Worm (Caenorhabditis elegans): ENCODE data around the gene sas-6.

sas-6 gene

ce11 chrIV:13745409-13745808 lies 43.1 kb downstream of the sas-6 start, which contains the start of gene C47A4.5:
Gene C47A4.5 (plus strand): TSS chrIV:13745709.
- TF ChIP-seq pha-4 (tag; optimal IDR thresholded peaks at IDR 0.05): no peak
- TF ChIP-seq ces-1 (GFP tag; optimal IDR thresholded peaks at IDR 0.05): no peak
- TF ChIP-seq ceh-39 (tag; optimal IDR thresholded peaks at IDR 0.05): no peak
- TF ChIP-seq lsy-2 (tag; optimal IDR thresholded peaks at IDR 0.05): no peak
- TF ChIP-seq mls-2 (tag; optimal IDR thresholded peaks at IDR 0.05): no peak
- TF ChIP-seq ceh-43 (GFP tag; optimal IDR thresholded peaks at IDR 0.05): no peak
- TF ChIP-seq elt-3 (tag; optimal IDR thresholded peaks at IDR 0.05): no peak
- TF ChIP-seq nhr-76 (tag; optimal IDR thresholded peaks at IDR 0.05): no peak
- TF ChIP-seq ham-2 (GFP tag; optimal IDR thresholded peaks at IDR 0.05): no peak
- TF ChIP-seq blmp-1 (tag; optimal IDR thresholded peaks at IDR 0.05): no peak
- no peak for TF ChIP-seq unc-62 (GFP tag; optimal IDR thresholded peaks at IDR 0.05)
- no peak for TF ChIP-seq hlh-1 (tag; optimal IDR thresholded peaks at IDR 0.05)
- TF ChIP-seq bed-3 (GFP tag; optimal IDR thresholded peaks at IDR 0.05): no peak
- no peak for TF ChIP-seq cnd-1 (tag; optimal IDR thresholded peaks at IDR 0.05)
- TF ChIP-seq nhr-2 (tag; optimal IDR thresholded peaks at IDR 0.05): no peak
- TF ChIP-seq tbx-8 (GFP tag; optimal IDR thresholded peaks at IDR 0.05): no peak
- TF ChIP-seq unc-39 (tag; optimal IDR thresholded peaks at IDR 0.05): no peak

ce11 chrIV:13742244-13742643 lies 46.3 kb downstream of the sas-6 start, which contains the start of gene C47A4.3:
Gene C47A4.3 (minus strand): TSS chrIV:13742344.
- TF ChIP-seq zip-8 (tag; optimal IDR thresholded peaks at IDR 0.05) (no peak), unc-62 (GFP tag; optimal IDR thresholded peaks at IDR 0.05) (no peak), elt-1 (tag; optimal IDR thresholded peaks at IDR 0.05; ENCODE audit: borderline replicate concordance, insufficient read depth) (no peak), flh-1 (GFP tag; optimal IDR thresholded peaks at IDR 0.05) (no peak), mep-1 (tag; optimal IDR thresholded peaks at IDR 0.05) (no peak), cnd-1 (tag; optimal IDR thresholded peaks at IDR 0.05) (no peak), drap-1 (GFP tag; optimal IDR thresholded peaks at IDR 0.05) (no peak), sptf-1 (tag; optimal IDR thresholded peaks at IDR 0.05) (no peak), nhr-12 (tag; optimal IDR thresholded peaks at IDR 0.05) (no peak), ceh-83 (GFP tag; optimal IDR thresholded peaks at IDR 0.05) (no peak), unc-39 (tag; optimal IDR thresholded peaks at IDR 0.05) (no peak), lsy-2 (tag; optimal IDR thresholded peaks at IDR 0.05) (no peak), ceh-39 (tag; optimal IDR thresholded peaks at IDR 0.05) (no peak), pha-4 (tag; optimal IDR thresholded peaks at IDR 0.05) (no peak), bed-3 (GFP tag; optimal IDR thresholded peaks at IDR 0.05) (no peak), tbx-8 (GFP tag; optimal IDR thresholded peaks at IDR 0.05) (no peak)

Data from whole organism, mixed stage, embryonic.